Worm (Caenorhabditis elegans): ENCODE data around the gene C44C10.15.
A peak's percentile ranks its signal among the peaks of the same experiment; 100 is the strongest.

The C44C10.15 gene

DNA sequence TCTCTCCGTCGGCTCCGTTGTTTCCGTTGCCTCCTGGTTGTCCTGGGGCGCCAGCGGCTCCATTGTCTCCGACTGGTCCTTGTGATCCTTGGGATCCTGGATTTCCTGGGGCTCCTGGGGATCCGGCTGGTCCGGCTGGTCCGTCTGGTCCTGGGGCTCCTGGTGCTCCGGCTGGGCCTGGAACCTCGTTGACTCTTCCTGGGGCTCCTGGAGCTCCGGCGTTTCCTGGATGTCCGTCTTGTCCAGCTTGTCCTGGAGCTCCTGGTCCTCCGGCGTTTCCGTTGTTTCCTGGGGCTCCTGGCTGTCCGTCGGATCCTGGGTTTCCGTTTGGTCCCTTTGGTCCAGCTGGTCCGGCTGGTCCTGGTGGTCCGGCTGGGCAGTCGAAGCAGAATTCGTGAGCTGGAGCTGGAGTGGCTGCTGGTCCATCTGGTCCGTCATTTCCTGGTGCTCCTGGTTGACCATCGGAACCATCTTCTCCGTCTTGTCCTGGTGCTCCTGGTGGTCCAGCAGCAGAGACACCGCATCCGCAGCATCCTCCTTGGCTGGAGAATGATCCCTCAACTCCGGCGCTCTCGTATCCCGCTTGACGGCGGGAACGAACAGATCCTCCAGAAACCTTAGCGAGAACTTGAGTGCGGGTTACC is 11.4 kb upstream of the C44C10.15 start:
- TF ChIP-seq elt-4 (tag; optimal IDR thresholded peaks at IDR 0.05) = peak; percentile 69
- TF ChIP-seq ceh-45 (GFP tag; IDR thresholded peaks at IDR 0.05) = 0 out of 2 replicates have a peak, but pooled peaks have one; percentile 14
- no peak for TF ChIP-seq hlh-30 (tag; optimal IDR thresholded peaks at IDR 0.05; ENCODE audit: insufficient read depth)

DNA sequence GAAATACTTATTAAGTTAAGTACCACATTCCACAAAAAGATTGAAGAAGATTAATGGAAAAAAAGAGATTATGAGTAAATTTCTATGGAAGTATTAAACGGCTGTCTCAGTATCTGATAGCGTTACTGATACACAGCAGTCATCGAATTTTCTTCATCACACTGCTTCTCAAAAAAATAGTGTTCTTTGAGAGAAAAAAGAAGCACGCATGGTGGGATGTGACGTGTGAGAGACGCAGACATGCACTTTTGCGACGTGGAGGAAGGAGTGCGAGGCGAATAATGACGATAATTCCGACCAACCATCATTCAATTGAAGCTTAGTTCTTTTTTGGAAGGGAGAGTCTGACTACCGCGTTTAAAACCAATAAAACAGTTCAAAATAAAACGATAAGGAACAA is 10.1 kb upstream of the C44C10.15 start, which contains the start of gene C44C10.11:
C44C10.11 (minus strand) TSS at position 115 of the 400 bp plus-strand sequence.
- TF ChIP-seq sdc-2 (tag; optimal IDR thresholded peaks at IDR 0.05) (no peak), unc-42 (tag; optimal IDR thresholded peaks at IDR 0.05) (peak; percentile 11), T23F11.4 (GFP tag; optimal IDR thresholded peaks at IDR 0.05) (no peak)

DNA sequence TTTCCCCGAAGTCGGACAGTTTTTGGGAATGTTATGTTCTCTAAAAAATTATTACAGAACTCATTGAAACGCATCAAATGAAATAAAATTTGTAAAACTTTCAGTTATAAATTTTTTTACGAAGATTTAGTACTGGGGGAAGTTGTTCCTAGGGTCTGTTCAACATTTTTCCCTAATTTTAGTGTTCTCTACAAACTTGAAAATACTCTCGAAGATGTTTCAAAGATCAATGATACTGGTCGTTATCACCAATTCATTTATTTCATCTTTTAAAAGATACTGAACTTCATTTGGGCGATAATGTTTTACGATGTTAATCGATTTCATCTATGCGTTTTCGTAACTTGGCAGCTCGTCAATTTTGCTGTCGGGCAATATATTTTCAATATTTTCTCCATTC is 2.1 kb upstream of the C44C10.15 start, which contains the start of gene C44C10.3:
C44C10.3 (plus strand) TSS at position 301 of the 400 bp plus-strand sequence.
- TF ChIP-seq pha-2 (tag; optimal IDR thresholded peaks at IDR 0.05) = no peak
- TF ChIP-seq rnt-1 (tag; optimal IDR thresholded peaks at IDR 0.05) = no peak
- no peak for TF ChIP-seq hlh-15 (tag; optimal IDR thresholded peaks at IDR 0.05)
- no peak for TF ChIP-seq fkh-10 (GFP tag; optimal IDR thresholded peaks at IDR 0.05)
- no peak for TF ChIP-seq ztf-16 (tag; optimal IDR thresholded peaks at IDR 0.05)
- TF ChIP-seq ceh-24 (tag; optimal IDR thresholded peaks at IDR 0.05) = no peak
- TF ChIP-seq elt-4 (tag; optimal IDR thresholded peaks at IDR 0.05) = no peak
- no peak for TF ChIP-seq pqm-1 (tag; optimal IDR thresholded peaks at IDR 0.05)
- no peak for TF ChIP-seq C38D4.7 (GFP tag; optimal IDR thresholded peaks at IDR 0.05)
- TF ChIP-seq elt-2 (tag; optimal IDR thresholded peaks at IDR 0.05) = no peak
- no peak for TF ChIP-seq ceh-22 (tag; optimal IDR thresholded peaks at IDR 0.05)
- no peak for TF ChIP-seq C08G9.2 (tag; optimal IDR thresholded peaks at IDR 0.05)
- no peak for TF ChIP-seq npax-4 (tag; optimal IDR thresholded peaks at IDR 0.05)
- TF ChIP-seq ceh-19 (GFP tag; optimal IDR thresholded peaks at IDR 0.05) = no peak
- no peak for TF ChIP-seq hlh-6 (tag; optimal IDR thresholded peaks at IDR 0.05)

DNA sequence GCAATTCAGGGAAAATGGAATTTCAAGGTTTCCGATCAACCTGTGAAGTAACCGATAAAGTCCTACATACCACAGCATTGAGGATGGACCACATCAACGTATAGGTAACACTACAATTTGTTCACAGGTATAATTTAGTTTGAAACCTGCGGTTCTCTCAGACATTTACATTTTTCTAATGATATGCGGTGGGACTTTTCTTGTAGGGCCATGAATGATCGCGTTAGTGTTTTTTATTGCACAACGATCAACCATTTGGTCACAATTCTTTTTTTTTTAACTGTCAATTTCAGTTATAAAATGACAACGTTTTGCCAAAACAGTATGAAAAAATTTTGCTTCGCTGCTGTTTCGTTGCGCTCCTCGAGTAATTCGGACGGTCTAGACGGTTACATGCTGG is 3.5 kb downstream of the C44C10.15 start, which contains the start of gene C44C10.12:
C44C10.12 (plus strand) TSS at position 301 of the 400 bp plus-strand sequence.
- TF ChIP-seq ceh-34 (tag; optimal IDR thresholded peaks at IDR 0.05) = no peak
- no peak for TF ChIP-seq hlh-30 (tag; optimal IDR thresholded peaks at IDR 0.05; ENCODE audit: insufficient read depth)
- no peak for TF ChIP-seq T23F11.4 (GFP tag; optimal IDR thresholded peaks at IDR 0.05)
- no peak for TF ChIP-seq pqm-1 (tag; optimal IDR thresholded peaks at IDR 0.05)
- TF ChIP-seq ets-4 (tag; optimal IDR thresholded peaks at IDR 0.05) = no peak
- no peak for TF ChIP-seq ceh-31 (tag; optimal IDR thresholded peaks at IDR 0.05)
- TF ChIP-seq ceh-45 (GFP tag; IDR thresholded peaks at IDR 0.05) = no peak
- no peak for TF ChIP-seq hlh-13 (GFP tag; optimal IDR thresholded peaks at IDR 0.05)
- no peak for TF ChIP-seq unc-55 (GFP tag; optimal IDR thresholded peaks at IDR 0.05)

DNA sequence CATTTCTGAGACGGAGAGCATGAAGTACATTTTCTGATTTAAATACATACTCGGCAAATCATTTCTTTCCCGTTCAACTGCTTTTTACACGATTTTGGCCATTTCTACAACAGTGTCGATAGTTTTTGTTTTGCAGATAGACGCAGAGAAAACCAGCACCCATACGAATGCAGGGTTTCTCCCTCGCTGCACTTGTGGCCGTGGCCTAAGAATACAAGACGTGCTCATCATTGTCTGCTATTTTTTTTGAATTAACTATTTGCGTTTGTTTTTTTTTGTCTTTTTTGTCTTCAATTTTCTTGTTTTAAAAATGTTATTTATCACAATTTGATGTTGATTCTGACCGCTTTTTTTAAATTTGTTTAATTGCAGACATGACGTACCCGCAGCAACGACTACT is 7.1 kb downstream of the C44C10.15 start, which contains the start of gene smcl-1:
smcl-1 (plus strand) TSS at position 373 of the 400 bp plus-strand sequence.
- TF ChIP-seq hlh-30 (tag; optimal IDR thresholded peaks at IDR 0.05; ENCODE audit: insufficient read depth) (no peak), nfya-1 (tag; optimal IDR thresholded peaks at IDR 0.05) (peak; percentile 41), ceh-18 (tag; optimal IDR thresholded peaks at IDR 0.05) (no peak), C08G9.2 (tag; optimal IDR thresholded peaks at IDR 0.05) (peak; percentile 42), ceh-31 (tag; optimal IDR thresholded peaks at IDR 0.05) (peak; percentile 74), ceh-14 (tag; optimal IDR thresholded peaks at IDR 0.05) (no peak), K02D7.2 (tag; optimal IDR thresholded peaks at IDR 0.05) (no peak), npax-4 (tag; optimal IDR thresholded peaks at IDR 0.05) (no peak), tbx-7 (tag; optimal IDR thresholded peaks at IDR 0.05) (no peak), pros-1 (tag; optimal IDR thresholded peaks at IDR 0.05) (no peak), pha-2 (tag; optimal IDR thresholded peaks at IDR 0.05) (no peak), unc-3 (GFP tag; conservative IDR thresholded peaks at IDR 0.05) (no peak), unc-3 (tag; optimal IDR thresholded peaks at IDR 0.05) (no peak), lin-11 (tag; optimal IDR thresholded peaks at IDR 0.05) (no peak), ceh-30 (tag; optimal IDR thresholded peaks at IDR 0.05) (no peak), elt-2 (tag; optimal IDR thresholded peaks at IDR 0.05) (no peak), K09A11.1 (tag; optimal IDR thresholded peaks at IDR 0.05; ENCODE audit: insufficient read depth) (no peak), mec-3 (tag; optimal IDR thresholded peaks at IDR 0.05; ENCODE audit: borderline replicate concordance) (no peak), ceh-45 (GFP tag; IDR thresholded peaks at IDR 0.05) (no peak), zip-5 (tag; optimal IDR thresholded peaks at IDR 0.05) (no peak), ttx-3 (tag; optimal IDR thresholded peaks at IDR 0.05) (no peak), ceh-2 (tag; optimal IDR thresholded peaks at IDR 0.05) (peak; percentile 56), pat-9 (tag; optimal IDR thresholded peaks at IDR 0.05) (no peak), ref-2 (tag; optimal IDR thresholded peaks at IDR 0.05) (no peak), sox-4 (tag; optimal IDR thresholded peaks at IDR 0.05) (no peak)

Measured in whole organism, late embryonic.